Fruit fly (Drosophila melanogaster): ENCODE measurements around the gene Bruce.

dm6 chr3R:10284169-10284568, 47.0 kb downstream of the Bruce start:
- TF ChIP-seq EcR (GFP tag; optimal IDR thresholded peaks at IDR 0.05), result no peak
- no peak for TF ChIP-seq CG8478 (optimal IDR thresholded peaks at IDR 0.05)
- no peak for TF ChIP-seq psq (optimal IDR thresholded peaks at IDR 0.05)
